Worm (Caenorhabditis elegans): Measurements from ENCODE around the gene D1086.8.
A peak's percentile ranks its signal among the peaks of the same experiment; 100 is the strongest.

Gene D1086.8

ce11 chrV:14120674-14121073 is 26.8 kb downstream of the D1086.8 start:
- TF ChIP-seq nhr-48 (tag; optimal IDR thresholded peaks at IDR 0.05) (no peak), unc-62 (GFP tag; optimal IDR thresholded peaks at IDR 0.05 in 1 of 2) (peak in 1 of 2 experiments; percentile 75), unc-62 (tag; optimal IDR thresholded peaks at IDR 0.05) (no peak), set-16 (GFP tag; IDR thresholded peaks at IDR 0.05) (peak; percentile 71)

ce11 chrV:14123176-14123575 is 29.3 kb downstream of the D1086.8 start:
- TF ChIP-seq set-16 (GFP tag; IDR thresholded peaks at IDR 0.05) (no peak), unc-130 (GFP tag; optimal IDR thresholded peaks at IDR 0.05) (no peak), aha-1 (tag) (peak; percentile 92), D1046.2 (GFP tag; IDR thresholded peaks at IDR 0.05) (no peak), nhr-77 (tag; optimal IDR thresholded peaks at IDR 0.05) (no peak)

DNA sequence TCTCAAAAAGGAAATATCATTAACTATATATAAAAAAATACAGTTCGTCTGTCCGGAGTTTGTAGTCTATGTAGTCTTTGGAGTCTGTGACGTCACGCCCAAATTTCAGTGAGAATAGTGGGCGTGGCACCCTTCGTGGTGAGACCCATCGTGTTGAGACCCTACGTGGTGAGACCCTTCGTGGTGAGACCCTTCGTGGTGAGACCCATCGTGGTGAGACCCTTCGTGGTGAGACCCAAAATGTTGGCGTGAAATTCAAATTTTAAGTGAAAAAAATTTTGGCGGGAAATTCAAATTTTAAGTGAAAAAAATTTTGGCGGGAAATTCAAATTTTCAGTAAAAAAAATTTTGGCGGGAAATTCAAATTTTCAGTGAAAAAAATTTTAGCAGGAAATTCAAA is 30.3 kb downstream of the D1086.8 start:
- TF ChIP-seq dmd-6 (GFP tag; IDR thresholded peaks at IDR 0.05) (peak; percentile 31), nhr-41 (GFP tag; IDR thresholded peaks at IDR 0.05) (peak; percentile 16; the same call in 1 of the 2 replicates), Y105C5A.15 (GFP tag; IDR thresholded peaks at IDR 0.05) (0 out of 2 replicates have a peak, but pooled peaks have one; percentile 45), snpc-1.2 (GFP tag; IDR thresholded peaks at IDR 0.05) (0 out of 2 replicates have a peak, but pooled peaks have one; percentile 12), lin-38 (GFP tag; IDR thresholded peaks at IDR 0.05) (peak; percentile 25; the same call in 1 of the 2 replicates), set-16 (GFP tag; IDR thresholded peaks at IDR 0.05) (peak; percentile 7; the same call in 1 of the 2 replicates), zfp-3 (GFP tag; conservative IDR thresholded peaks at IDR 0.05) (0 out of 2 replicates have a peak, but pooled peaks have one; percentile 49), mdt-29 (GFP tag; IDR thresholded peaks at IDR 0.05) (0 out of 2 replicates have a peak, but pooled peaks have one; percentile 35), madf-9 (GFP tag; conservative IDR thresholded peaks at IDR 0.05) (0 out of 2 replicates have a peak, but pooled peaks have one; percentile 13)

- TF ChIP-seq F44E2.7 (GFP tag; IDR thresholded peaks at IDR 0.05) (no peak), unc-62 (GFP tag; optimal IDR thresholded peaks at IDR 0.05 in 1 of 2) (peak in 1 of 2 experiments; percentile 11), unc-62 (tag; optimal IDR thresholded peaks at IDR 0.05) (no peak), mes-2 (tag; optimal IDR thresholded peaks at IDR 0.05; ENCODE audit: poor library complexity, severe bottlenecking) (peak; percentile 23), hmg-1.1 (GFP tag; IDR thresholded peaks at IDR 0.05) (0 out of 2 replicates have a peak, but pooled peaks have one; percentile 17), cey-2 (tag; optimal IDR thresholded peaks at IDR 0.05; ENCODE audit: borderline replicate concordance, insufficient read depth) (no peak), nhr-42 (GFP tag; IDR thresholded peaks at IDR 0.05) (no peak), set-16 (GFP tag; IDR thresholded peaks at IDR 0.05) (peak; percentile 16; the same call in 1 of the 2 replicates), ctbp-1 (GFP tag; IDR thresholded peaks at IDR 0.05) (0 out of 2 replicates have a peak, but pooled peaks have one; percentile 47), duxl-1 (tag; optimal IDR thresholded peaks at IDR 0.05; ENCODE audit: poor library complexity) (no peak), aha-1 (tag) (peak; percentile 57)
Observed at ce11 chrV:14126341-14126924, 32.5 kb downstream of the D1086.8 start.

ce11 chrV:14127834-14128233 is 33.9 kb downstream of the D1086.8 start:
- TF ChIP-seq Y105C5A.15 (GFP tag; IDR thresholded peaks at IDR 0.05): no peak
- no peak for TF ChIP-seq dmd-9 (GFP tag; IDR thresholded peaks at IDR 0.05)
- no peak for TF ChIP-seq lim-7 (GFP tag; IDR thresholded peaks at IDR 0.05)
- TF ChIP-seq hlh-11 (tag; optimal IDR thresholded peaks at IDR 0.05): peak; percentile 19
- TF ChIP-seq saeg-2 (GFP tag; IDR thresholded peaks at IDR 0.05): no peak
- TF ChIP-seq jun-1 (tag; optimal IDR thresholded peaks at IDR 0.05): no peak
- TF ChIP-seq arid-1 (GFP tag; conservative IDR thresholded peaks at IDR 0.05): no peak
- TF ChIP-seq T20F7.1 (GFP tag; optimal IDR thresholded peaks at IDR 0.05): no peak
- TF ChIP-seq nhr-77 (tag; optimal IDR thresholded peaks at IDR 0.05): no peak
- peak; percentile 6 for TF ChIP-seq rbr-2 (tag; optimal IDR thresholded peaks at IDR 0.05)
- TF ChIP-seq tra-1 (GFP tag; IDR thresholded peaks at IDR 0.05): no peak
- peak; percentile 53 for TF ChIP-seq nhr-6 (tag; optimal IDR thresholded peaks at IDR 0.05)
- no peak for TF ChIP-seq ztf-11 (tag; optimal IDR thresholded peaks at IDR 0.05)
- TF ChIP-seq aly-2 (tag; optimal IDR thresholded peaks at IDR 0.05): no peak
- TF ChIP-seq nhr-102 (tag; optimal IDR thresholded peaks at IDR 0.05): no peak
- no peak for TF ChIP-seq daf-16 (GFP tag; optimal IDR thresholded peaks at IDR 0.05)
- TF ChIP-seq daf-16 (tag; optimal IDR thresholded peaks at IDR 0.05): peak; percentile 27
- TF ChIP-seq mep-1 (tag; optimal IDR thresholded peaks at IDR 0.05): peak; percentile 32
- no peak for TF ChIP-seq unc-39 (tag; optimal IDR thresholded peaks at IDR 0.05)
- 0 out of 2 replicates have a peak, but pooled peaks have one; percentile 28 for TF ChIP-seq hmg-1.1 (GFP tag; IDR thresholded peaks at IDR 0.05)
- TF ChIP-seq ceh-82 (tag; optimal IDR thresholded peaks at IDR 0.05): no peak
- TF ChIP-seq hif-1 (tag; optimal IDR thresholded peaks at IDR 0.05): no peak
